Worm (Caenorhabditis elegans) whole organism, mixed stage, embryonic: ENCODE measurements around the gene lin-8.
"Not testable (repeated sequence)": the region's sequence is repeated elsewhere in the genome, so short reads cannot be mapped to it uniquely, and the experiment has no call there.

Experiments
- elt-3 ChIP-seq: fragments of 150-350 bp; optimal IDR thresholded peaks from 2 replicates; lab custom pipeline; 2014; ENCODE audit warnings: missing biosample characterization, missing genetic modification characterization
- mab-5 ChIP-seq: fragments of 150-350 bp; optimal IDR thresholded peaks from 2 replicates; lab custom pipeline; 2014; ENCODE audit warnings: missing biosample characterization, missing genetic modification characterization
- mep-1 ChIP-seq: fragments of 150-350 bp; optimal IDR thresholded peaks from 2 replicates; lab custom pipeline; 2017; ENCODE audit warnings: missing biosample characterization, missing genetic modification reagents, missing genetic modification characterization, inconsistent platforms
- nhr-12 ChIP-seq: fragments of 150-350 bp; optimal IDR thresholded peaks from 2 replicates; lab custom pipeline; 2014; ENCODE audit warnings: missing biosample characterization, missing genetic modification characterization
- nhr-237 ChIP-seq: fragments of 150-350 bp; optimal IDR thresholded peaks from 2 replicates; lab custom pipeline; 2014; ENCODE audit warnings: missing biosample characterization, missing genetic modification characterization
- nhr-28 ChIP-seq: fragments of 150-350 bp; optimal IDR thresholded peaks from 2 replicates; lab custom pipeline; 2014; ENCODE audit warnings: missing biosample characterization, missing genetic modification characterization
- nhr-76 ChIP-seq: sonication (generic microtip); optimal IDR thresholded peaks from 2 replicates; lab custom pipeline; 2017; ENCODE audit warnings: missing biosample characterization, missing genetic modification characterization
- unc-39 ChIP-seq: fragments of 150-350 bp; optimal IDR thresholded peaks from 2 replicates; lab custom pipeline; 2014; ENCODE audit warnings: missing biosample characterization, missing genetic modification characterization
- unc-62 ChIP-seq: fragments of 150-350 bp; optimal IDR thresholded peaks from 2 replicates; lab custom pipeline; 2014; ENCODE audit warnings: missing biosample characterization, missing genetic modification reagents, missing genetic modification characterization

- not testable (repeated sequence) for TF ChIP-seq nhr-237 (tag; lab: Kevin White, UChicago); mab-5; nhr-76 (tag; lab: Kevin White, UChicago); unc-62 (GFP tag; lab: Kevin White, UChicago); unc-39 (tag; lab: Kevin White, UChicago); mep-1; elt-3 (tag; lab: Kevin White, UChicago); nhr-28 (tag; lab: Kevin White, UChicago); nhr-12 (tag; lab: Kevin White, UChicago)
Observed at ce11 chrII:3032480-3032879, 24.1 kb upstream of the lin-8 start, which contains the start of gene B0454.6.
